Worm (Caenorhabditis elegans): Measurements from ENCODE around the gene C07A12.7.

The C07A12.7 gene

DNA sequence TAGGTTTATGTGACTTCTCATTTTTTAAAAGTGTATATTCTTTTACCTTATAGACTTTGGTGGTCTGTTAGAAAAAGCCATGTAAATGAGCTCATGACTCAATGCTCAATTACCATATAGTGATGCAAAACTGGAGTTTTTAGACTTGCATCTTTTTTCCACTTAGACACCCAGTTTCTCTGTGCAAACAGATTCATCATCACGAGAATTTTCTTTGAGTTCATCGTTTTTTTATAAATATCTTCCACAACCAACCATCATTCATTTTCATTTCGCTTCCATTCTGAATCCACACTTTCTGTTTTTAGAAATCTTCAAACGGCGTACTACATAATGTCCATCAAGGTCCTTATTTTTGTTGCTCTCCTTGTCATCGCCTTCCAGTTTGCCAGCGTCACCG, 22.6 kb upstream of the C07A12.7 start, which contains the start of gene C07A12.2:
C07A12.2 (plus strand) TSS at position 301 of the 400 bp plus-strand sequence.
- TF ChIP-seq akir-1 (GFP tag; optimal IDR thresholded peaks at IDR 0.05): no peak
- TF ChIP-seq lir-1 (GFP tag; conservative IDR thresholded peaks at IDR 0.05): no peak
- no peak for TF ChIP-seq ztf-3 (GFP tag; optimal IDR thresholded peaks at IDR 0.05)
- TF ChIP-seq C17E4.6 (GFP tag; IDR thresholded peaks at IDR 0.05): no peak

DNA sequence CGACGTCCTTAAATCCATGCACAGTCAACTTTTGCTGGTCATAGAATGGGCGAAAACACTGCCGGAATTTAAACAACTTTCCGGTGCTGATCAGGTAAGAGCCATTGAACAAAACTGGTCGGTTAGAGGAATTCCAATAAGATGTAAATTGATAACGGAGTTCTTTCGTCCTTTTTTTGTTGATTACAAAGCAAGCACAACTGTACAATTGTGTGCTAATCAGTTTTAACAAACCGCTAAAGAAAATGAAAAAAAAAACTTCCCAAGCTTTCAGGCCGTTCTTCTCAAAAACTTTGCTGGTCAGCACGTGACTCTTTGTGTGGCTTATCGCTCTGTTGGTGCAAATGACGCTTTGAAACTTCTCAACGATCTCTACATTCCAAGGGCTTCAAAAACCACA, 12.2 kb upstream of the C07A12.7 start:
- TF ChIP-seq nhr-80 (tag; optimal IDR thresholded peaks at IDR 0.05) (peak; percentile 56), F22D6.2 (tag; optimal IDR thresholded peaks at IDR 0.05) (no peak)

DNA sequence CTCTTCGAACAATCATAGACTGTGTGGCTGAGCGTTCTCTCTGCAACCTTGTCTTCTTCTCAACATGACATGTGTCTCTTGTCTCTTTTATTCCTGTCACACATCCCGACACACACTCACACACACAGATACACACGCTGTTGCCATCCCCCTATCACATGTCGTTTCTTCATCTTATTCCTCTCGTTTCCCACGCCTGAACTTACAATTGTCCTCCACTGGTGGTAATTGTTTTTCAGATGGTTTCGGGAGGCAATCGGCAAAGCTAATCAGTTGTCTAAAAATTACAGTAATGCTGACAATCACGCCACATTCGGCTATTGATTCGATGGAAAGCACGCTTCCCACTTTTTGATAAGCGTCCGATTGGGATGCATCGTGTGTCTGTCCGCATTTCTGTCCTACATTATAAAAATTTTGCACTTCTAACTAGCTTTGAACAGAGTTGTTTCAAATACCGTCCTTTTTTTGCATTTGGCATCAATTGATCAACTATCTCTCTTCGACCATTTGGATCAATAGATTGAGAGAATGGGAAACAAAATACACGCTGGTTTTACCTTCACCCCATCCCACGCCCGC, 10.3 kb upstream of the C07A12.7 start, which contains the start of gene nhr-35:
nhr-35 (plus strand) TSS at position 532 of the 582 bp plus-strand sequence.
- TF ChIP-seq gei-17 (GFP tag; optimal IDR thresholded peaks at IDR 0.05): peak; percentile 33
- TF ChIP-seq egrh-3 (GFP tag; IDR thresholded peaks at IDR 0.05): no peak
- peak; percentile 66 for TF ChIP-seq tlf-1 (GFP tag; optimal IDR thresholded peaks at IDR 0.05)
- no peak for TF ChIP-seq B0261.1 (tag; optimal IDR thresholded peaks at IDR 0.05)
- peak; percentile 72 for TF ChIP-seq nhr-90 (tag; optimal IDR thresholded peaks at IDR 0.05)
- peak; percentile 53 for TF ChIP-seq madf-10 (tag; optimal IDR thresholded peaks at IDR 0.05)
- TF ChIP-seq lin-54 (GFP tag; optimal IDR thresholded peaks at IDR 0.05): peak; percentile 27
- no peak for TF ChIP-seq ztf-6 (GFP tag; IDR thresholded peaks at IDR 0.05)
- peak; percentile 63 for TF ChIP-seq attf-5 (GFP tag; optimal IDR thresholded peaks at IDR 0.05)
- TF ChIP-seq ekl-4 (GFP tag; IDR thresholded peaks at IDR 0.05): 0 out of 2 replicates have a peak, but pooled peaks have one; percentile 30
- TF ChIP-seq B0336.3 (GFP tag; IDR thresholded peaks at IDR 0.05): peak; percentile 69
- TF ChIP-seq dox-1 (GFP tag; IDR thresholded peaks at IDR 0.05): peak; percentile 88
- no peak for TF ChIP-seq aptf-3 (GFP tag; IDR thresholded peaks at IDR 0.05)
- no peak for TF ChIP-seq cebp-2 (GFP tag; IDR thresholded peaks at IDR 0.05)
- TF ChIP-seq snpc-1.3 (tag; optimal IDR thresholded peaks at IDR 0.05; ENCODE audit: insufficient read depth): no peak
- TF ChIP-seq nfya-2 (GFP tag; IDR thresholded peaks at IDR 0.05): no peak
- peak; percentile 54 for TF ChIP-seq ceh-27 (GFP tag; optimal IDR thresholded peaks at IDR 0.05)
- no peak for TF ChIP-seq dpff-1 (tag; optimal IDR thresholded peaks at IDR 0.05)
- TF ChIP-seq rcor-1 (GFP tag; IDR thresholded peaks at IDR 0.05): no peak
- TF ChIP-seq ztf-22 (GFP tag; optimal IDR thresholded peaks at IDR 0.05): peak; percentile 86
- no peak for TF ChIP-seq mel-28 (tag; optimal IDR thresholded peaks at IDR 0.05; ENCODE audit: borderline replicate concordance)
- TF ChIP-seq lsy-27 (tag; optimal IDR thresholded peaks at IDR 0.05; ENCODE audit: borderline replicate concordance, insufficient read depth): no peak
- TF ChIP-seq F23B12.7 (tag; optimal IDR thresholded peaks at IDR 0.05; ENCODE audit: insufficient read depth): peak; percentile 4
- TF ChIP-seq zfh-2 (GFP tag; conservative IDR thresholded peaks at IDR 0.05): no peak
- peak; percentile 93 for TF ChIP-seq ets-4 (GFP tag; optimal IDR thresholded peaks at IDR 0.05)
- no peak for TF ChIP-seq athp-1 (tag; optimal IDR thresholded peaks at IDR 0.05)
- peak; percentile 82 for TF ChIP-seq nfyb-1 (GFP tag; IDR thresholded peaks at IDR 0.05)
- peak; percentile 84 for TF ChIP-seq ztf-26 (tag; optimal IDR thresholded peaks at IDR 0.05)
- peak; percentile 84 for TF ChIP-seq let-607 (tag; optimal IDR thresholded peaks at IDR 0.05)
- 0 out of 2 replicates have a peak, but pooled peaks have one; percentile 26 for TF ChIP-seq egl-44 (GFP tag; IDR thresholded peaks at IDR 0.05)
- TF ChIP-seq cebp-1 (GFP tag; IDR thresholded peaks at IDR 0.05): 0 out of 2 replicates have a peak, but pooled peaks have one; percentile 36
- TF ChIP-seq cebp-1 (tag; optimal IDR thresholded peaks at IDR 0.05): peak; percentile 78
- TF ChIP-seq tbp1 (GFP tag; optimal IDR thresholded peaks at IDR 0.05): peak; percentile 60
- TF ChIP-seq F22D6.2 (tag; optimal IDR thresholded peaks at IDR 0.05): peak; percentile 90
- TF ChIP-seq mes-4 (tag; optimal IDR thresholded peaks at IDR 0.05): no peak
- peak; percentile 22 for TF ChIP-seq die-1 (tag; optimal IDR thresholded peaks at IDR 0.05)
- peak; percentile 38; the same call in 1 of the 2 replicates for TF ChIP-seq mcd-1 (GFP tag; IDR thresholded peaks at IDR 0.05)
- TF ChIP-seq chd-7 (tag; optimal IDR thresholded peaks at IDR 0.05): peak; percentile 70
- TF ChIP-seq hmg-1.2 (GFP tag; IDR thresholded peaks at IDR 0.05): peak; percentile 42

All from whole organism, young adult.